Worm (Caenorhabditis elegans) whole organism, L3 larva: Measurements from ENCODE around the gene dhhc-1.

ENCODE experiments used
- aly-2 ChIP-seq: fragments of 150-350 bp; optimal IDR thresholded peaks from 2 replicates; lab custom pipeline; 2014; ENCODE audit warnings: missing biosample characterization, missing genetic modification characterization
- ama-1 ChIP-seq: fragments of 150-350 bp; optimal IDR thresholded peaks from 2 replicates; lab custom pipeline; 2018
- ceh-16 ChIP-seq: sonication (generic microtip); optimal IDR thresholded peaks from 2 replicates; lab custom pipeline; 2017; ENCODE audit warnings: missing biosample characterization, missing genetic modification characterization
- ceh-28 ChIP-seq: fragments of 150-350 bp; optimal IDR thresholded peaks from 2 replicates; lab custom pipeline; 2014; ENCODE audit warnings: missing biosample characterization, missing genetic modification reagents, missing genetic modification characterization
- ceh-82 ChIP-seq: fragments of 150-350 bp; optimal IDR thresholded peaks from 2 replicates; lab custom pipeline; 2014; ENCODE audit warnings: missing biosample characterization, missing genetic modification characterization
- ceh-9 ChIP-seq: sonication (generic microtip); optimal IDR thresholded peaks from 2 replicates; lab custom pipeline; 2018; ENCODE audit warnings: missing biosample characterization, missing genetic modification characterization
- daf-12 ChIP-seq: fragments of 150-350 bp; optimal IDR thresholded peaks from 2 replicates; lab custom pipeline; 2014; ENCODE audit warnings: missing biosample characterization, missing genetic modification reagents, missing genetic modification characterization
- egl-27 ChIP-seq: sonication (generic microtip); optimal IDR thresholded peaks from 4 replicates; lab custom pipeline; 2017; ENCODE audit warnings: missing biosample characterization, missing genetic modification reagents, missing genetic modification characterization
- egl-5 ChIP-seq: fragments of 150-350 bp; optimal IDR thresholded peaks from 2 replicates; lab custom pipeline; 2017; ENCODE audit warnings: missing biosample characterization, missing genetic modification reagents, missing genetic modification characterization, inconsistent platforms
- elt-1 ChIP-seq: fragments of 150-350 bp; optimal IDR thresholded peaks from 2 replicates; lab custom pipeline; 2014; ENCODE audit warnings: missing biosample characterization, missing genetic modification characterization
- elt-2 ChIP-seq: sonication (generic microtip); optimal IDR thresholded peaks from 2 replicates; lab custom pipeline; 2016; ENCODE audit warnings: missing genetic modification reagents, mild to moderate bottlenecking, missing genetic modification characterization, missing compliant biosample characterization
- elt-3 ChIP-seq, 3 experiments: fragments of 150-350 bp in 1 of 3; sonication (generic microtip) in 2 of 3; optimal IDR thresholded peaks; 2 replicates in 2 of 3; 4 replicates in 1 of 3; lab custom pipeline; 2014 to 2017; ENCODE audit warnings: missing biosample characterization in 3 of 3, missing genetic modification characterization in 3 of 3
- eor-1 ChIP-seq, 2 experiments: fragments of 150-350 bp; optimal IDR thresholded peaks; 2 replicates each; lab custom pipeline; 2014 to 2018; ENCODE audit warnings: missing biosample characterization in 2 of 2, missing genetic modification characterization in 2 of 2
- fkh-10 ChIP-seq: sonication (generic microtip); optimal IDR thresholded peaks from 2 replicates; lab custom pipeline; 2017; ENCODE audit warnings: missing biosample characterization, missing genetic modification reagents, missing genetic modification characterization
- fkh-2 ChIP-seq: fragments of 150-350 bp; optimal IDR thresholded peaks from 2 replicates; lab custom pipeline; 2014; ENCODE audit warnings: missing biosample characterization, missing genetic modification reagents, missing genetic modification characterization
- fos-1 ChIP-seq: fragments of 150-350 bp; optimal IDR thresholded peaks from 2 replicates; lab custom pipeline; 2014; ENCODE audit warnings: missing biosample characterization, missing genetic modification characterization
- hmg-11 ChIP-seq: sonication (generic microtip); optimal IDR thresholded peaks from 2 replicates; lab custom pipeline; 2016; ENCODE audit warnings: missing genetic modification characterization, missing compliant biosample characterization
- lin-15B ChIP-seq: fragments of 150-350 bp; optimal IDR thresholded peaks from 2 replicates; lab custom pipeline; 2014; ENCODE audit warnings: missing biosample characterization, missing genetic modification characterization
- lin-39 ChIP-seq: fragments of 150-350 bp; optimal IDR thresholded peaks from 2 replicates; lab custom pipeline; 2018; ENCODE audit warnings: missing biosample characterization, missing genetic modification reagents, missing genetic modification characterization
- lsy-12 ChIP-seq: sonication (generic microtip); optimal IDR thresholded peaks from 2 replicates; lab custom pipeline; 2016; ENCODE audit warnings: mild to moderate bottlenecking, missing genetic modification characterization, missing compliant biosample characterization
- mdl-1 ChIP-seq: fragments of 150-350 bp; optimal IDR thresholded peaks from 2 replicates; lab custom pipeline; 2014; ENCODE audit warnings: missing biosample characterization, missing genetic modification characterization
- nfya-1 ChIP-seq: sonication (generic microtip); optimal IDR thresholded peaks from 2 replicates; lab custom pipeline; 2017; ENCODE audit warnings: missing genetic modification characterization, mild to moderate bottlenecking, missing compliant biosample characterization, antibody characterized with exemption, moderate library complexity; ENCODE audit not compliant: insufficient read depth
- nhr-11 ChIP-seq: fragments of 150-350 bp; optimal IDR thresholded peaks from 2 replicates; lab custom pipeline; 2014; ENCODE audit warnings: missing biosample characterization, missing genetic modification characterization
- nhr-23 ChIP-seq: fragments of 150-350 bp; optimal IDR thresholded peaks from 2 replicates; lab custom pipeline; 2014; ENCODE audit warnings: missing biosample characterization, missing genetic modification reagents, missing genetic modification characterization
- nhr-237 ChIP-seq: fragments of 150-350 bp; optimal IDR thresholded peaks from 2 replicates; lab custom pipeline; 2014; ENCODE audit warnings: missing biosample characterization, missing genetic modification characterization
- nhr-67 ChIP-seq: fragments of 150-350 bp; optimal IDR thresholded peaks from 2 replicates; lab custom pipeline; 2014; ENCODE audit warnings: missing biosample characterization, missing genetic modification characterization
- nhr-77 ChIP-seq: fragments of 150-350 bp; optimal IDR thresholded peaks from 2 replicates; lab custom pipeline; 2014; ENCODE audit warnings: missing biosample characterization, missing genetic modification characterization
- sea-2 ChIP-seq: fragments of 150-350 bp; sonication (generic microtip); optimal IDR thresholded peaks from 4 replicates; lab custom pipeline; 2014; ENCODE audit warnings: missing biosample characterization, missing genetic modification reagents, missing genetic modification characterization
- skn-1 ChIP-seq: fragments of 150-350 bp; optimal IDR thresholded peaks from 2 replicates; lab custom pipeline; 2014; ENCODE audit warnings: missing biosample characterization, missing genetic modification characterization
- snpc-4 ChIP-seq: fragments of 150-350 bp; optimal IDR thresholded peaks from 2 replicates; lab custom pipeline; 2014; ENCODE audit warnings: missing biosample characterization, missing genetic modification characterization
- unc-62 ChIP-seq: fragments of 150-350 bp; sonication (generic microtip); optimal IDR thresholded peaks from 4 replicates; lab custom pipeline; 2014; ENCODE audit warnings: missing biosample characterization, missing genetic modification reagents, missing genetic modification characterization
- zag-1 ChIP-seq: fragments of 150-350 bp; optimal IDR thresholded peaks from 2 replicates; lab custom pipeline; 2014; ENCODE audit warnings: missing biosample characterization, missing genetic modification characterization
- ztf-11 ChIP-seq: fragments of 150-350 bp; optimal IDR thresholded peaks from 2 replicates; lab custom pipeline; 2014; ENCODE audit warnings: missing biosample characterization, missing genetic modification characterization

Gene dhhc-1

DNA sequence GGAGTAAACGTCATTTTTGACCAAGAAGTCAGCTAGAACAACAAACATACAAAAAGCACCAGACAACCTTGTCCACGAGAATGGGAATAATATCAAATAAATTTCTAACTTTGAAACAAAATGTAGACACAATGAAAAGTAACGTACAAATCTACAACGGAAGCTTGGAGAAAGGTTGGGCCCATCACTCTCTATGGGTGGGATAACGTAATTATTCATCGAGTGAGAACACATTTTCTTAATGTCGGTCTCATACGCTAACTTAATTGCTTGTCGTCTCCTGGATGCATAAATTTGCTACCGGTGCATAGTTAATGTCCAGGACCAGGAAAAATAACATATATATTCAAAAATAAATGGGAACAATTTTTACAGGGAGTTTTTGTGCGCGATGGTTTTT lies 33.0 kb upstream of the dhhc-1 start:
- TF ChIP-seq elt-3 (tag; optimal IDR thresholded peaks at IDR 0.05; lab: Kevin White, UChicago): no peak

DNA sequence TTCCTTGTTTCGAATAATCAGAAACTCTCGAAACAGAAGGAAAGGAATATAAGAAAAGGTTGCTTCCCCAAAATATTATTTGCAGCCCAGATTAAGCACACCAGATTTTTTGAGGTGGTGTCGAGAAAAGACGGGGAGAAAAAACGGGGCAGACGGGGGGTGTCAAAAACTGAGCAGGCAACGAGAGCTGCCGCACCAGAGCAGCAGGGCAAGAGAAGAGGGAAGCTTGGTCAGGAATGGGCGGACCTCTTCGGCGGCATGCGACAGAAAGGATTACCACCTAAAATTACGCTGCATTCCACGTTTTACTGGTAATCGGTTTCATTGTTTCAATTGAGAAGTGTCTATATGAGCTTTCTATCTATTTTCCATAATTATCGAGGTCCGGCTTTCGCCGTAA lies 31.9 kb upstream of the dhhc-1 start:
- TF ChIP-seq ceh-82: no peak
- TF ChIP-seq, all 47 proteins: peak for 0

ce11 chrX:15128184-15128583 lies 28.0 kb upstream of the dhhc-1 start:
- TF ChIP-seq egl-5 (tag; lab: Kevin White, UChicago): no peak
- TF ChIP-seq fkh-10 (GFP tag; lab: Kevin White, UChicago): peak; percentile 83

DNA sequence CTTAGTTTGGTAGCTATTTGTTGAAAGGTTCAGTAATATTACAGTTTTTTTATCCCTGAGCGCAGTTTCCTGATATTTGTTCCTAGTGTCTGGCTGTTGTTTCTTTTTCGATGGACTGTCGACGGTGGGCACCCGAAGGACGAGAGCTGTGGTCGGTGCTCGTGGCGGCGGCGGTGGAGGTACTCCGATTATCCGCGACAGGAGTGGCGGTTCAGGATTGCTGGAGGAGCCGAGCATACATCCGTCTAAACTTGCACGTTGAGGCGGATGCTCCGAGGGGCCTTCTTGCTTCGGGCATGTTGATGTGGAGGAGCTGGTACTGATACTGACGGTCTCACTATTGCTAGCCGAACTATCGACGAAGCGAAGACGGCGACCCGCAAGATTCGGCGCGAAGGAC lies 27.1 kb upstream of the dhhc-1 start:
- TF ChIP-seq ceh-9 (tag; lab: Kevin White, UChicago) (no peak), lin-15B (tag; lab: Kevin White, UChicago) (no peak), fkh-2 (tag; lab: Kevin White, UChicago) (no peak), nhr-11 (tag; lab: Kevin White, UChicago) (no peak), ceh-82 (no peak), skn-1 (tag; lab: Kevin White, UChicago) (no peak), aly-2 (tag; lab: Kevin White, UChicago) (no peak), nfya-1 (tag; lab: Kevin White, UChicago) (no peak), elt-2 (no peak), nhr-77 (tag; lab: Kevin White, UChicago) (no peak), lin-39 (tag; lab: Kevin White, UChicago) (no peak), egl-27 (tag; lab: Kevin White, UChicago) (no peak), unc-62 (GFP tag; lab: Kevin White, UChicago) (no peak), nhr-23 (tag; lab: Kevin White, UChicago) (no peak), ceh-16 (tag; lab: Kevin White, UChicago) (no peak), nhr-67 (tag; lab: Kevin White, UChicago) (no peak)

DNA sequence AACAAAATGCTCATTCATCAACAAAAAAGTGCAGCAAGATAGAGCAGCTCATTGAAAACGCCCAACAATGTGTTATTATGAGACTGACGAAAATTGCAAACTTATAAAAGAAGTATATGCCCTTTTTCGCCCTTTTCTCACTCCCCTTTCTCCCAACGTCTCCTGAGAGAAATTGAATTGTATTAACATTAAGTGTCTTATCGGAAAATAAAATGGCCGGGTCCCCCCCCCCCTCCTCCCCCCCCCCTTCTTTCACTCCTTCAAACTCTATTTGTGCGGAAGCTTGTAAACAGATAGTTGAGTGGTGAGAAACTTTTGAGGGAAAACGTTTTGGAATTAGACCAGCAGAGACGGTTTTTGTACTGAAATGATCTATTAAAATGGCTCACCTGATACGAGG lies 26.5 kb upstream of the dhhc-1 start:
- TF ChIP-seq snpc-4 (tag; lab: Kevin White, UChicago): no peak
- no peak for TF ChIP-seq elt-1
- TF ChIP-seq, all 47 proteins: peak for 0

- no peak for TF ChIP-seq ceh-9 (tag; lab: Kevin White, UChicago)
- TF ChIP-seq fkh-10 (GFP tag; lab: Kevin White, UChicago): no peak
- no peak for TF ChIP-seq ceh-28 (tag; lab: Kevin White, UChicago)
- TF ChIP-seq sea-2 (GFP tag; lab: Kevin White, UChicago): no peak
- TF ChIP-seq fkh-2 (tag; lab: Kevin White, UChicago): no peak
- no peak for TF ChIP-seq egl-27 (tag; lab: Kevin White, UChicago)
- no peak for TF ChIP-seq ztf-11
- TF ChIP-seq nhr-23 (tag; lab: Kevin White, UChicago): no peak
- no peak for TF ChIP-seq snpc-4 (tag; lab: Kevin White, UChicago)
- no peak for TF ChIP-seq lsy-12 (tag; lab: Kevin White, UChicago)
- TF ChIP-seq hmg-11 (tag; lab: Kevin White, UChicago): no peak
- TF ChIP-seq elt-2: no peak
- TF ChIP-seq ceh-16 (tag; lab: Kevin White, UChicago): no peak
- no peak for TF ChIP-seq zag-1 (tag; lab: Kevin White, UChicago)
- TF ChIP-seq, all 47 proteins: peak for 0
Observed at ce11 chrX:15125138-15125537, 24.9 kb upstream of the dhhc-1 start.

DNA sequence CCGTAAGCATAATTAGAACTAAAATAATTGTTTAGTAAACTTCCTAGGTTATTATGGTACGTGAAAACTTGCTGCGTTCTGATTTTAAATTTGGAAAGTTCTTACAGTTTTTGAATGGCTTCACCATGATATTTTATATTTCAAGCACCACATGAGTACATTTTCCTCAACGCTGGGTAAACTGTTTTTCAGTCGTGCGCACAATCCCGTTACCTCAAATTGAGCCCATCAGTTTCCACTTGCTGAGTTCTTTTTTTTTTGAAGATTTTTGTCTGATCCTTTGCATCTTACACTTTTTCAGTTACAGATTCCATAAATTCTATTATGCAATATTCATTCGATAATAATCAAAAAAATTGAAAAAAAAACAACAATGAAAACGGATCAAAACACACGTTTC lies 20.3 kb upstream of the dhhc-1 start:
- TF ChIP-seq snpc-4 (tag; lab: Kevin White, UChicago): no peak
- TF ChIP-seq daf-12 (tag; lab: Kevin White, UChicago): no peak
- no peak for TF ChIP-seq fos-1
- no peak for TF ChIP-seq fkh-2 (tag; lab: Kevin White, UChicago)
- TF ChIP-seq egl-27 (tag; lab: Kevin White, UChicago): no peak
- TF ChIP-seq ama-1: no peak
- no peak for TF ChIP-seq eor-1 (tag; optimal IDR thresholded peaks at IDR 0.05; lab: Kevin White, UChicago)
- no peak for TF ChIP-seq nhr-11 (tag; lab: Kevin White, UChicago)
- TF ChIP-seq mdl-1 (tag; lab: Kevin White, UChicago): no peak
- no peak for TF ChIP-seq nhr-237 (tag; lab: Kevin White, UChicago)
- TF ChIP-seq elt-3 (tag; optimal IDR thresholded peaks at IDR 0.05; lab: Kevin White, UChicago): no peak
- TF ChIP-seq fkh-10 (GFP tag; lab: Kevin White, UChicago): no peak
- no peak for TF ChIP-seq nhr-23 (tag; lab: Kevin White, UChicago)
